Worm (Caenorhabditis elegans) whole organism, L3 larva: Measurements from ENCODE around the gene T09F3.4.
A peak's percentile ranks its signal among the peaks of the same experiment; 100 is the strongest.

ENCODE experiments used
- lin-15B ChIP-seq: fragments of 150-350 bp; optimal IDR thresholded peaks from 2 replicates; lab custom pipeline; 2014; ENCODE audit warnings: missing biosample characterization, missing genetic modification characterization
- nhr-11 ChIP-seq: fragments of 150-350 bp; optimal IDR thresholded peaks from 2 replicates; lab custom pipeline; 2014; ENCODE audit warnings: missing biosample characterization, missing genetic modification characterization
- nhr-12 ChIP-seq: fragments of 150-350 bp; optimal IDR thresholded peaks from 2 replicates; lab custom pipeline; 2014; ENCODE audit warnings: missing biosample characterization, missing genetic modification characterization
- nhr-23 ChIP-seq: fragments of 150-350 bp; optimal IDR thresholded peaks from 2 replicates; lab custom pipeline; 2014; ENCODE audit warnings: missing biosample characterization, missing genetic modification reagents, missing genetic modification characterization
- snpc-4 ChIP-seq: fragments of 150-350 bp; optimal IDR thresholded peaks from 2 replicates; lab custom pipeline; 2014; ENCODE audit warnings: missing biosample characterization, missing genetic modification characterization

DNA sequence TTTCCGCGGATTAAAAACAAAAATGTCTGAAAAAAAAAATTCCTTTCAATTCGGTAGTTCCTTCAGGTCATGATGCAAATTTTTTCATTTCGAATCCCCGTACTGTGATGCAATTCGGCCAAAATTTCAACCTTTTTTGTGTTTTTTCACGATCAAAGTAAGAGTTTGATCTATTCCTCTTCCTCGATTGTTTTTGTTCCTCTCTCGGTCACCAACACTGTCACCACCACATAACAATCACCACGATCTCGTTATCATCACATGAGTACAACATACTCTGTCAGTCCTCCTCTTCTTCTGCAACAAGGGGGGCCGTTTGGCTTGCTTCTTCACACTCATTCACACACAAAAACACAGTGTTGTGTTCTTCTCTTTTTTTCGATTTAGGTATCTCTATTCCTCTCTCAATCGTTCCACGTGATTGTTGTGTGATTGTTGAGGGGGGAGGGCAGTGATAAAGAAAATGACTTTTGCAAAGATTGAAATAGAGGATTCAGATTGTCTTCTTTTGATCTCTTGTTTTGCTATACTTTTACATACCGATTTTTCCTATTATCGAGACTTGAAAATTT, 5.2 kb upstream of the T09F3.4 start:
- TF ChIP-seq snpc-4 (tag; lab: Kevin White, UChicago) = no peak
- peak; percentile 78 for TF ChIP-seq nhr-23
- peak; percentile 39 for TF ChIP-seq nhr-11 (tag; lab: Kevin White, UChicago)
- no peak for TF ChIP-seq lin-15B (tag; lab: Kevin White, UChicago)
- no peak for TF ChIP-seq nhr-12 (tag; lab: Kevin White, UChicago)
